Worm (Caenorhabditis elegans) whole organism, late embryonic: ENCODE measurements around the gene dct-15.
"Not testable (repeated sequence)": the region's sequence is repeated elsewhere in the genome, so short reads cannot be mapped to it uniquely, and the experiment has no call there.

Experiments
- ama-1 ChIP-seq: fragments of 150-350 bp; optimal IDR thresholded peaks from 2 replicates; lab custom pipeline; 2014
- ceh-30 ChIP-seq: fragments of 150-350 bp; optimal IDR thresholded peaks from 2 replicates; lab custom pipeline; 2014; ENCODE audit warnings: missing biosample characterization, missing genetic modification characterization
- gmeb-2 ChIP-seq: sonication (generic microtip); optimal IDR thresholded peaks from 2 replicates; lab custom pipeline; 2016; ENCODE audit warnings: missing genetic modification characterization, inconsistent platforms, missing compliant biosample characterization
- lim-6 ChIP-seq: sonication (generic microtip); optimal IDR thresholded peaks from 2 replicates; lab custom pipeline; 2016; ENCODE audit warnings: missing genetic modification characterization, missing compliant biosample characterization
- mec-3 ChIP-seq: sonication (generic microtip); optimal IDR thresholded peaks from 2 replicates; lab custom pipeline; 2016; ENCODE audit warnings: borderline replicate concordance, missing genetic modification characterization, missing compliant biosample characterization
- nhr-11 ChIP-seq: fragments of 150-350 bp; optimal IDR thresholded peaks from 2 replicates; lab custom pipeline; 2014; ENCODE audit warnings: missing biosample characterization, missing genetic modification characterization
- odd-2 ChIP-seq: sonication (generic microtip); optimal IDR thresholded peaks from 2 replicates; lab custom pipeline; 2017; ENCODE audit warnings: antibody characterized with exemption, mild to moderate bottlenecking, missing genetic modification characterization, missing compliant biosample characterization
- pros-1 ChIP-seq: fragments of 150-350 bp; optimal IDR thresholded peaks from 2 replicates; lab custom pipeline; 2014; ENCODE audit warnings: missing biosample characterization, missing genetic modification reagents, missing genetic modification characterization
- tbx-2 ChIP-seq: sonication (generic microtip); optimal IDR thresholded peaks from 2 replicates; lab custom pipeline; 2016; ENCODE audit warnings: missing genetic modification characterization, missing compliant biosample characterization
- ttx-3 ChIP-seq: sonication (generic microtip); optimal IDR thresholded peaks from 2 replicates; lab custom pipeline; 2016; ENCODE audit warnings: missing genetic modification reagents, missing genetic modification characterization, missing compliant biosample characterization

ce11 chrIV:9767054-9767453 is 43.5 kb downstream of the dct-15 start, which contains the start of gene msp-79:
- not testable (repeated sequence) for TF ChIP-seq gmeb-2 (tag; lab: Kevin White, UChicago); tbx-2 (tag; lab: Kevin White, UChicago); ceh-30 (tag; lab: Kevin White, UChicago); ama-1 (lab: Kevin White, UChicago); nhr-11; lim-6 (tag; lab: Kevin White, UChicago); pros-1 (tag; lab: Kevin White, UChicago); ttx-3; odd-2 (tag; lab: Kevin White, UChicago); mec-3 (tag; lab: Kevin White, UChicago)
